Worm (Caenorhabditis elegans) whole organism, L4 larva: ENCODE results near the gene srw-44.

Experiments used
- F10B5.3 ChIP-seq: sonication (generic microtip); optimal IDR thresholded peaks from 2 replicates; lab custom pipeline; 2016; ENCODE audit warnings: mild to moderate bottlenecking, missing genetic modification characterization, missing compliant biosample characterization
- F26F4.8 ChIP-seq: fragments of 200-800 bp; sonication (Bioruptor generic); conservative IDR thresholded peaks from 2 replicates; pipeline ENCODE4 v1.3.6; 2022; ENCODE audit warnings: missing genetic modification characterization, missing compliant biosample characterization
- F37D6.2 ChIP-seq: sonication (generic microtip); optimal IDR thresholded peaks from 2 replicates; lab custom pipeline; 2016; ENCODE audit warnings: mild to moderate bottlenecking, missing genetic modification characterization, missing compliant biosample characterization
- Y48G9A.11 ChIP-seq: fragments of 200-800 bp; sonication (Bioruptor generic); IDR thresholded peaks from 2 replicates; pipeline ENCODE4 v1.3.6; 2022; ENCODE audit warnings: missing genetic modification reagents, missing genetic modification characterization, missing compliant biosample characterization
- ZK337.2 ChIP-seq: fragments of 200-800 bp; sonication (Bioruptor generic); IDR thresholded peaks from 2 replicates; pipeline ENCODE4 v1.3.6; 2022; ENCODE audit warnings: missing genetic modification reagents, missing genetic modification characterization, missing compliant biosample characterization
- arid-1 ChIP-seq: fragments of 200-800 bp; sonication (Bioruptor generic); conservative IDR thresholded peaks from 2 replicates; pipeline ENCODE4 v1.3.6; 2022; ENCODE audit warnings: missing genetic modification reagents, missing genetic modification characterization, missing compliant biosample characterization
- ceh-82 ChIP-seq: sonication (generic microtip); optimal IDR thresholded peaks from 2 replicates; lab custom pipeline; 2017; ENCODE audit warnings: missing biosample characterization, missing genetic modification characterization
- ces-1 ChIP-seq: fragments of 150-350 bp; sonication (generic microtip); optimal IDR thresholded peaks from 4 replicates; lab custom pipeline; 2014; ENCODE audit warnings: missing biosample characterization, missing genetic modification reagents, missing genetic modification characterization
- cey-2 ChIP-seq: sonication (generic microtip); optimal IDR thresholded peaks from 3 replicates; lab custom pipeline; 2017; ENCODE audit warnings: missing genetic modification characterization, mild to moderate bottlenecking, missing compliant biosample characterization, antibody characterized with exemption, borderline replicate concordance; ENCODE audit not compliant: insufficient read depth
- ctbp-1 ChIP-seq: fragments of 200-800 bp; sonication (Bioruptor generic); IDR thresholded peaks from 2 replicates; pipeline ENCODE4 v1.3.6; 2022; ENCODE audit warnings: missing genetic modification reagents, missing genetic modification characterization, missing compliant biosample characterization
- daf-12 ChIP-seq: fragments of 150-350 bp; optimal IDR thresholded peaks from 2 replicates; lab custom pipeline; 2014; ENCODE audit warnings: missing biosample characterization, missing genetic modification reagents, missing genetic modification characterization
- daf-16 ChIP-seq, 3 experiments: sonication (generic microtip); optimal IDR thresholded peaks; 2 replicates each; lab custom pipeline; 2016 to 2017; ENCODE audit warnings: missing genetic modification characterization in 3 of 3, missing genetic modification reagents in 3 of 3, mild to moderate bottlenecking in 2 of 3, missing compliant biosample characterization in 2 of 3, missing biosample characterization in 1 of 3, moderate library complexity in 1 of 3
- dmd-8 ChIP-seq: fragments of 200-800 bp; sonication (Bioruptor generic); IDR thresholded peaks from 2 replicates; pipeline ENCODE4 v1.3.6; 2022; ENCODE audit warnings: missing genetic modification characterization, missing compliant biosample characterization
- duxl-1 ChIP-seq: sonication (generic microtip); optimal IDR thresholded peaks from 2 replicates; lab custom pipeline; 2016; ENCODE audit warnings: mild to moderate bottlenecking, missing genetic modification characterization, moderate library complexity, missing compliant biosample characterization; ENCODE audit not compliant: poor library complexity
- dve-1 ChIP-seq: sonication (generic microtip); optimal IDR thresholded peaks from 2 replicates; lab custom pipeline; 2017; ENCODE audit warnings: antibody characterized with exemption, mild to moderate bottlenecking, missing genetic modification characterization, missing compliant biosample characterization; ENCODE audit not compliant: insufficient read depth
- egl-43 ChIP-seq: fragments of 200-800 bp; sonication (Bioruptor generic); IDR thresholded peaks from 2 replicates; pipeline ENCODE4 v1.3.6; 2022; ENCODE audit warnings: missing genetic modification reagents, missing genetic modification characterization, missing compliant biosample characterization
- hlh-30 ChIP-seq: sonication (generic microtip); optimal IDR thresholded peaks from 2 replicates; lab custom pipeline; 2017; ENCODE audit warnings: antibody characterized with exemption, mild to moderate bottlenecking, missing genetic modification characterization, missing compliant biosample characterization; ENCODE audit not compliant: insufficient read depth
- hmg-1.1 ChIP-seq: fragments of 200-800 bp; sonication (Bioruptor generic); IDR thresholded peaks from 2 replicates; pipeline ENCODE4 v1.3.6; 2022; ENCODE audit warnings: missing genetic modification reagents, missing genetic modification characterization, missing compliant biosample characterization
- lim-7 ChIP-seq: fragments of 200-800 bp; sonication (Bioruptor generic); IDR thresholded peaks from 2 replicates; pipeline ENCODE4 v1.3.6; 2022; ENCODE audit warnings: missing genetic modification characterization, missing compliant biosample characterization
- lin-38 ChIP-seq: fragments of 200-800 bp; sonication (Bioruptor generic); IDR thresholded peaks from 2 replicates; pipeline ENCODE4 v1.3.6; 2022; ENCODE audit warnings: missing genetic modification reagents, missing genetic modification characterization, missing compliant biosample characterization
- lsy-2 ChIP-seq, 2 experiments: fragments of 150-350 bp in 1 of 2; sonication (generic microtip) in 1 of 2; optimal IDR thresholded peaks; 2 replicates each; lab custom pipeline; 2014 to 2017; ENCODE audit warnings: missing biosample characterization in 2 of 2, missing genetic modification characterization in 2 of 2
- madf-5 ChIP-seq, 2 experiments: fragments of 200-800 bp; sonication (Bioruptor generic); IDR thresholded peaks; 2 replicates each; pipeline ENCODE4 v1.3.6; 2022; ENCODE audit warnings: missing compliant biosample characterization in 2 of 2, missing genetic modification characterization in 2 of 2
- madf-9 ChIP-seq: fragments of 200-800 bp; sonication (Bioruptor generic); conservative IDR thresholded peaks from 2 replicates; pipeline ENCODE4 v1.3.6; 2022; ENCODE audit warnings: missing genetic modification reagents, missing genetic modification characterization, missing compliant biosample characterization
- mdt-29 ChIP-seq: fragments of 200-800 bp; sonication (Bioruptor generic); IDR thresholded peaks from 2 replicates; pipeline ENCODE4 v1.3.6; 2022; ENCODE audit warnings: missing genetic modification reagents, missing genetic modification characterization, missing compliant biosample characterization
- nhr-6 ChIP-seq: fragments of 150-350 bp; optimal IDR thresholded peaks from 2 replicates; lab custom pipeline; 2014; ENCODE audit warnings: missing biosample characterization, missing genetic modification characterization
- pha-4 ChIP-seq, 2 experiments: fragments of 150-350 bp in 1 of 2; fragments of 200-800 bp in 1 of 2; sonication (Bioruptor generic) in 1 of 2; IDR thresholded peaks in 1 of 2; optimal IDR thresholded peaks in 1 of 2; 2 replicates each; pipeline versions ENCODE4 v1.3.6 to Lab custom; 2014 to 2022; ENCODE audit warnings: missing genetic modification characterization in 2 of 2, missing genetic modification reagents in 2 of 2, missing biosample characterization in 1 of 2, missing compliant biosample characterization in 1 of 2
- pqm-1 ChIP-seq: sonication (generic microtip); optimal IDR thresholded peaks from 2 replicates; lab custom pipeline; 2017; ENCODE audit warnings: missing biosample characterization, missing genetic modification characterization
- saeg-2 ChIP-seq: fragments of 200-800 bp; sonication (Bioruptor generic); IDR thresholded peaks from 2 replicates; pipeline ENCODE4 v1.3.6; 2022; ENCODE audit warnings: missing genetic modification reagents, missing genetic modification characterization, missing compliant biosample characterization
- snpc-1.2 ChIP-seq: fragments of 200-800 bp; sonication (Bioruptor generic); IDR thresholded peaks from 2 replicates; pipeline ENCODE4 v1.3.6; 2022; ENCODE audit warnings: missing genetic modification reagents, missing genetic modification characterization, missing compliant biosample characterization
- vab-7 ChIP-seq: fragments of 200-800 bp; sonication (Bioruptor generic); IDR thresholded peaks from 2 replicates; pipeline ENCODE4 v1.3.6; 2022; ENCODE audit warnings: missing genetic modification reagents, missing genetic modification characterization, missing compliant biosample characterization
- zag-1 ChIP-seq: fragments of 150-350 bp; optimal IDR thresholded peaks from 2 replicates; lab custom pipeline; 2014; ENCODE audit warnings: missing biosample characterization, missing genetic modification characterization

The srw-44 gene

DNA sequence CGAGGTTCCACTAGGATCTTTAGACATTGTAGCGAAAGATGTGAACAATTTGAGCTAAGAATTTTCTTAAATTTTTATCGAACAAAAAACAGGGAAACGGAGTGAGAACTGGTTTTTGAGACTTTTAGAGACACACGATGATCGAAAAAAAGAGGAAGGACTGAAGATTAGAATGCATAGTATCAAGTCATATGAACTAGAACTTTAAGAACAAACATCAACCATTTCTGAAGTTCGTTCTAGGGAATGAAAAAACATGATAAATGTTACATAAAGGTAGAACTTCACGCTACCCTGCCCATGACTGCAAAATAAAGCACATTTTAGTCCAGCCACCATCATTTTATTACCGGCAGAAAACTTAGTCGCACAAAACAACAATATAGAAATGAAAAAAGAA, 33.7 kb upstream of the srw-44 start, which contains the start of gene W06G6.9:
TSS of gene W06G6.9 (minus strand) at position 101 of the 400 bp plus-strand sequence.
- TF ChIP-seq lsy-2 (tag; optimal IDR thresholded peaks at IDR 0.05; lab: Kevin White, UChicago), result no peak
- TF ChIP-seq ZK337.2 (GFP tag; lab: Robert Waterston, UW), result no peak
- TF ChIP-seq F10B5.3, result no peak
- TF ChIP-seq ces-1 (GFP tag; lab: Kevin White, UChicago), result no peak
- no peak for TF ChIP-seq madf-5 (GFP tag; IDR thresholded peaks at IDR 0.05; lab: Robert Waterston, UW)
- no peak for TF ChIP-seq daf-12 (tag; lab: Kevin White, UChicago)
- TF ChIP-seq Y48G9A.11 (GFP tag; lab: Robert Waterston, UW), result no peak
- no peak for TF ChIP-seq dmd-8 (GFP tag; lab: Robert Waterston, UW)
- no peak for TF ChIP-seq nhr-6 (tag; lab: Kevin White, UChicago)
- no peak for TF ChIP-seq zag-1 (tag; lab: Kevin White, UChicago)
- TF ChIP-seq hmg-1.1 (GFP tag; lab: Robert Waterston, UW), result no peak

ce11 chrV:16647093-16647492, 33.0 kb upstream of the srw-44 start, which contains the start of gene W06G6.10:
Gene W06G6.10, minus strand, starts transcription at chrV:16647193.
- no peak for TF ChIP-seq zag-1 (tag; lab: Kevin White, UChicago)
- TF ChIP-seq F26F4.8 (GFP tag; lab: Robert Waterston, UW), result no peak
- no peak for TF ChIP-seq hmg-1.1 (GFP tag; lab: Robert Waterston, UW)
- TF ChIP-seq mdt-29 (GFP tag; lab: Robert Waterston, UW), result no peak
- TF ChIP-seq ces-1 (GFP tag; lab: Kevin White, UChicago), result no peak
- no peak for TF ChIP-seq saeg-2
- no peak for TF ChIP-seq ceh-82 (tag; lab: Kevin White, UChicago)

DNA sequence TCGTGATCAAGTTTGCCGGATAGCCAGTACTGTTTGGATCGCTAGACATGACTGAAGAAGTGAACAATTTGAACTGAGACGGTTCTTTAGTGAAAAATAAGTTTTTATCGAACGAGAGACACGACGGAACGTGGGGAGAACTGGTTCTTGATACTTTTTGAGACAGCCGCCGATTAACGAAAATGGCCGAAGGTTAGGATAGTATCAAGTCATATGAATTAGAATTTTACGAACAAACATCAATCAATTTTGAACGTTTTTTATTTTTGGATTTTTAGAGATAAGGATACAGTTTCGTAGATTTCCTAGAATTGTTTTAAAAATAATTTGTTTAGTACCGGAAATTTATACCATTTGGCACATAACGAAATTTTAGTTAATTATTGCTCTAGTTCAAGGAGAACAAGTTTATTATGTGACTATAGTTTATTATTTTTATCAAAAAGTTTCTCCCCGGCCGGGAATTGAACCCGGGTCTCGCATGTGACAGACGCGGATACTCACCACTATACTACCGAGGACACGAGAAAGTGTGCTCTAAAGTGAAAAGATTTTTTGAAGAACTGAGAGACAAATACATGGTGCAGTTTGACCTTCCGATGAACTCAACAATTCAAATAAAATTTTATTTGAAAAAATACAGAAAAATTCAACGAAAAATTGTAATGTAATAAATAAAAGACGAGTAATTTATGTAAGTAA, 31.6 kb upstream of the srw-44 start, which contains the start of gene W06G6.20:
TSS of gene W06G6.20 (minus strand) at position 51 of the 702 bp plus-strand sequence.
- TF ChIP-seq arid-1 (GFP tag; lab: Robert Waterston, UW) (peak; percentile 49; the same call in 1 of the 2 replicates), vab-7 (no peak; the same call in 1 of the 2 replicates), ctbp-1 (no peak), daf-16 (GFP tag; optimal IDR thresholded peaks at IDR 0.05; lab: Kevin White, UChicago) (peak in 1 of 2 experiments; percentile 63), daf-16 (tag; optimal IDR thresholded peaks at IDR 0.05; lab: Kevin White, UChicago) (peak; percentile 31), lin-38 (GFP tag; lab: Robert Waterston, UW) (peak; percentile 54), F10B5.3 (no peak), madf-9 (0 out of 2 replicates have a peak, but pooled peaks have one; percentile 32), lim-7 (peak; percentile 72), ZK337.2 (GFP tag; lab: Robert Waterston, UW) (0 out of 2 replicates have a peak, but pooled peaks have one; percentile 40), dve-1 (tag; lab: Kevin White, UChicago) (peak; percentile 11), hlh-30 (tag; lab: Kevin White, UChicago) (peak; percentile 74), egl-43 (0 out of 2 replicates have a peak, but pooled peaks have one; percentile 23), madf-5 (GFP tag; IDR thresholded peaks at IDR 0.05; lab: Robert Waterston, UW) (0 out of 4 replicates have a peak, but pooled peaks have one; percentile 7 to 9), snpc-1.2 (GFP tag; lab: Robert Waterston, UW) (peak; percentile 62), F37D6.2 (no peak), cey-2 (no peak), pqm-1 (tag; lab: Kevin White, UChicago) (no peak), mdt-29 (GFP tag; lab: Robert Waterston, UW) (0 out of 2 replicates have a peak, but pooled peaks have one; percentile 16), duxl-1 (peak; percentile 40), pha-4 (GFP tag; IDR thresholded peaks at IDR 0.05; lab: Robert Waterston, UW) (peak; percentile 46; the same call in 1 of the 2 replicates), pha-4 (tag; optimal IDR thresholded peaks at IDR 0.05; lab: Kevin White, UChicago) (no peak), Y48G9A.11 (GFP tag; lab: Robert Waterston, UW) (0 out of 2 replicates have a peak, but pooled peaks have one; percentile 10)
